Worm (Caenorhabditis elegans) whole organism, early embryonic: Measurements from ENCODE around the gene nlp-35.

ENCODE experiments used
- hmg-4 ChIP-seq: fragments of 200-800 bp; sonication (Bioruptor generic); optimal IDR thresholded peaks from 2 replicates; lab custom pipeline; 2018; ENCODE audit warnings: mild to moderate bottlenecking, missing genetic modification characterization, missing compliant biosample characterization
- tbx-11 ChIP-seq: fragments of 200-800 bp; sonication (Bioruptor generic); IDR thresholded peaks from 2 replicates; pipeline ENCODE4 v1.3.6; 2022; ENCODE audit warnings: missing genetic modification characterization, missing compliant biosample characterization

DNA sequence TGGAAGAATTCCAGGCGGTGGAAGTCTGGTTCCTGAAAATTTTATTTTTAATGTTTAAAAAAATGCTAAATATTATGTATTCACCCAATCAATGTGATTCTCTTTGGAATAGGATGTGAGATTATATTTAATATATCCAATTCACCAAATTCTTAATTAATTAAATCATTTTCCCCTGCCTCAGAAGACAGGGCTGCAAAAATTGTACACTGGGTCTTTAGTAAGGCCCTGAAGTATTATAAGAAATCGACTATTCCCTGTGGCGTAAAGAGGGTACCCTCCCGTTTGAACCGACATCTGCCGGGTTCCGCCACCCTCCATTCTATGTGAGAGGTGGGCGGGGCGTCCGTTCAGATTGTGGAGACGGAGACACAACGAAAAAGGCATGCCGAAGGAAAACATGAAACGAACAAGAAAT lies 7.5 kb downstream of the nlp-35 start:
- TF ChIP-seq hmg-4 (no peak), tbx-11 (no peak)
